Fruit fly (Drosophila melanogaster): ENCODE data around the gene CG14204.

The CG14204 gene

DNA sequence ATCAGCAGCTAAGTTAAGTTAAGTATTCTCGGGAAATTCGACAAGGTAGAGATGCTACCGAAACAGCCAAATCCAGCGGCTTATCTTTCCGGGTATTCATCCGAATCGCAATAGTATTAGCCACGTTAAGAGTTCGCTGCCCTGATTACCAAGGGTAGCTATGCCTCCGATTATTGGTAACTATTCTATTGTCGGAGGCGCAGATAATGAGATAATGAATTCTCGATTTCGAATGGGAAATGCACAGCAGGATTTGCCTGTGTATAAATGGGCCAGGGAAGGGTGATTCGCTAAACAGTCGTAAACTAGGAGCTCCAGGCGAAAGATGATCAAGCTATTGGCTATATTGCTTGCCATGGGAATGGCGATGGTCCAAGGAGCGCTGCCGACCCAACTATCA is at the start of gene CG14204:
CG14204 (plus strand) TSS at position 301 of the 400 bp plus-strand sequence.
- TF ChIP-seq noc (tag; optimal IDR thresholded peaks at IDR 0.05): no peak

DNA sequence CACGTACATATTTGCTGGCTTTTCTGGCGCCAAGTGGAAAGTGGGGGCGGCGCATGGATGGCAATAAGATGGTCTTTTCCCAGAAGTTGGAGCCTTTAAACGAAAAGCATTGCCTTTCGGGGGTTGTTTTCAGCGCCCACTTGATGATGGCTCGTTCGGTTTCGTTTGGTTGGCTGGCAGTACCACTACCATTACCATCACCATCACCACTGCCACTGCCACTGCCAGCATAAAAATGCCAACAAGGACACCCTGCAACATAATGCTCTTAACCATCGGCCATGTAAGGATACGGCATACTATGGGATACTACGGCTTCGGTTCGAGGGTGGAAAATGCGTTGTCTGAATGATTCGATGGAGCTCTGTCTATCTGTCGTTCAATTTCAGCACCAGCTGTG is 48.0 kb upstream of the CG14204 start:
- TF ChIP-seq noc (tag; optimal IDR thresholded peaks at IDR 0.05): no peak

DNA sequence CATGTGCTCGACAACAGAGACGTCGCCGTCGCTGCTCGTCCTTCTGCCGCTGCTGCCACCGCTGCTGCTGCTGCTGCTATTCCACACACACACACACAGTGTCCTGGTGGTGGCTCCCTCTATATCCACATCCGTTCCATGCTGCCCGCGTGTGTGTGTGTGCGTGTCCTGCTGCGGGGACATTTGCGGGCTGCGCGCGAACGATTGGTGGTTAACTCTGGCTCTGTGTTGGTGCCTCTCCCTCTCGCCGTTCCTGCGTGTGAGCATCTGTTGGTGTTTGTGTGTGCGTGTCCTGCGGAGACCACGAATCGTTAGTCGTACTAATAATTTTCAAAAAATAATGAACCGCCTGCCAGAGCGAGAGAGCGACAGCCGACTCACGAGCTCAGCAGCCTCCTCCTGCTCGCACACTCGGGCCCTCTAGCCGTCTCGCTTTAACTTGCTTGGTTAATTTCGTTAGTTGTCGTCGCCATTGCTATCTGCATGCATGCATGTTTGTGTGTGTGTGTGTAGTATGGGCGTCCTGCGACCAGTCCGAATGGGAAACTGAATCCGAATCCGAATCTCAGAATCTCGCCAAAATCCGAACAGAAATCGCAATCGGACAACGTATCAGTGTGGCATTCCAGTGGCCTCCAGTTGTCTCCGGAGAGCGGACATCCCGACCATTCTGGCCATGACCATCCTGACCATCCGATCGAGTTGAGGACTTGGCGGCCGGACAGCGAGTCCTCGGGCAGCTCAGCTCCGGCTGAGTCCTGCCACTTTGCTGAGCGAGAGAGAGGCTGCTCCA is 37.4 kb upstream of the CG14204 start:
- TF ChIP-seq noc (tag; optimal IDR thresholded peaks at IDR 0.05): no peak

dm6 chrX:19546658-19547038 is 36.8 kb upstream of the CG14204 start:
- TF ChIP-seq noc (tag; optimal IDR thresholded peaks at IDR 0.05): no peak

- no peak for TF ChIP-seq noc (tag; optimal IDR thresholded peaks at IDR 0.05)
Measured at dm6 chrX:19547382-19547781, 36.0 kb upstream of the CG14204 start, which contains the start of gene CG32532. Gene CG32532, minus strand, starts transcription at chrX:19547482.

dm6 chrX:19548438-19548837 is 35.0 kb upstream of the CG14204 start:
- TF ChIP-seq noc (tag; optimal IDR thresholded peaks at IDR 0.05): no peak

DNA sequence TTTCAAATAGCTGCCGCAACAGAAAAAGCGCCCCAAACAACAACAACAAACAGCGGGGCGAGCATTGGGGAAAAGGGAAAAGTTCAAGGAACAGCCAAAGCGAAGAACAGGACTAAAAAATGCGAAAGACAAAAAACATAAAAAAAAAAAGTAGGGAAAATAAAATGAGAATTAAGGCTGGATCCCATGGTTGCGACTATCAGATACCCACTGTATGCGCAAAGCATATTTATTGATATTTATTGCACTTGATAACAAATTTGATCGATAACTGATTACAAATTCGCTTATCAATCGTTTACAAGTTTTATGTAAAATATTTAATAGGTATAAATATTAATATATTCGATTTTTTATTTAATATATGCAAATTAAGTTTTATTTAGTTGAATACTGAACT is 33.8 kb upstream of the CG14204 start:
- no peak for TF ChIP-seq noc (tag; optimal IDR thresholded peaks at IDR 0.05)

- no peak for TF ChIP-seq noc (tag; optimal IDR thresholded peaks at IDR 0.05)
Measured at dm6 chrX:19565714-19566316, 17.6 kb upstream of the CG14204 start, which contains the start of the genes Grip84 and car. Gene Grip84, minus strand, starts transcription at chrX:19565764. Gene car, plus strand, starts transcription at chrX:19566019.

DNA sequence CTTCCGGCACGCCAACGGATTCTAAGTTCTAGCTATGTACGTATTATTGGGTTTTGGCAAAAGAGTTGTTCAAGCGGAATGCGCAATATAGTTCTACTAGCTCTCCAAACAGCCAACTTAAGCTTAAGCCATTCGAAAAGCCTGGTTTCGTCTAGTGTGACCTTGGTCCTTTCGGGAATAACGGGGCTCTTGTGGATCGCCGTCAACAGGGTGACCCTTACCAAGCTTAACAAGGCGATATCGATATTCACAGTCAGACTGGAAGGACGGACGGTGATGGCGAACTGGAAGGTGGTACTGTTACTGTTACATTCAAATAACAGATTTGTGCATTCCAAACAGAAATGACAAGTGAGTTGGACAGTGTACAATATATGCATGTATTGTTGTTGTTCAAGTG is 9.7 kb upstream of the CG14204 start:
- no peak for TF ChIP-seq noc (tag; optimal IDR thresholded peaks at IDR 0.05)

dm6 chrX:19577940-19578632 is 5.3 kb upstream of the CG14204 start:
- TF ChIP-seq noc (tag; optimal IDR thresholded peaks at IDR 0.05): no peak

DNA sequence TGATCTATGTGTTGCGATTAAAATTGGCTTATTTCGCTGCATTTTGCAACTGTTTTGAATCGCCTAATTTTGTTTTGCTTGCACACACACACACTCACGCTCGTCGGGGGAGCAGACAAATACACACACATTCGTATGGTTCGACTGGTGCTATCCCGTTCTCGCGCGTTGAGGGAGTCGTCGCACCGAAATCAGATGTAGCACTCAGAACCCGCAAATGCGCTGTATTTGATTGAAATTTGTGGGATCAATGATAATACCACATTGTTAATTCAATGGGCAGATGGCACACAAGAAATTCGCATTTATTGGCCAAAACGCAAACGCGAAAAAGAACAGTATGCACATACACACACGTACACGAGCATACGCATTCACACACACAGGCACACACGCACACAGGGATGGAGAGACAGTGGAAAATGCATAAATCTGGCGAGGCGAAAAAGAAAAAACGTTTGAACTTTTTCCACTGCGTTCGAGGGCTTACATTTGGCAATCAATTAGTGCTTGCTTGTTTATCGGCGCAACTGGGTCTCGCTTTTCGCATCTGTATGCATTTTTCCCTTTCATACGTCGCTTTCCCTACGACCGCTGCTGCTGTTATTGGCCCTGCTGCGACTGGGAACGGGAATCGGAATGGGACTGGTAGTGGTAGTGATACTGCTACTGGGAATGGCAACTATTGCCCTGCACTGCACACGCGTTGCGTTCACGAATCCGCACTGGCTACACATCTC is 4.3 kb upstream of the CG14204 start:
- TF ChIP-seq noc (tag; optimal IDR thresholded peaks at IDR 0.05): no peak

- TF ChIP-seq noc (tag; optimal IDR thresholded peaks at IDR 0.05): no peak
Measured at dm6 chrX:19579648-19580301, 3.6 kb upstream of the CG14204 start, which contains the start of gene Tao. Gene Tao, minus strand, starts transcription at chrX:19579800.

- TF ChIP-seq noc (tag; optimal IDR thresholded peaks at IDR 0.05): no peak
Measured at dm6 chrX:19581881-19582280, 1.5 kb upstream of the CG14204 start, which contains the start of gene CG14218. Gene CG14218, minus strand, starts transcription at chrX:19581981.

DNA sequence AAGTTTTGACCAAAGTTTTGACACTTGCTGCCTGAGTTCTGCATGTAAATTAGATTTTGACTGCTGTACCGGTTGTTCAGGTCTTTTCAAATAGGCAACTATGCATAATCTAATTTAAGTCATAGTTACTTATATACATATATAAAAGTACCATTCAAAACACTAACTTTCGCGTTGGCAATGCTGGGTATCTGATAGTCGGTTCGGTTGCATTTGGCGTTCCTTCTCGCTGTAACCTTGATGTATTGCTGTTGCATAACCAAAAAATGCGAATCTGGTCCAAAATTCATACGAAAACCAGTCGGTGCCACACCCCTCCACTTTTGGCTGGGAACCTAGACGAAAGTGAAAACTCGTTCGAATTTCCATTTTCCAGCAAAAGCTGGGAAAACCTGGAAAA is 685 bp upstream of the CG14204 start:
- no peak for TF ChIP-seq noc (tag; optimal IDR thresholded peaks at IDR 0.05)

dm6 chrX:19585142-19585541 is 1.7 kb downstream of the CG14204 start:
- no peak for TF ChIP-seq noc (tag; optimal IDR thresholded peaks at IDR 0.05)
